Worm (Caenorhabditis elegans) whole organism, midembryonic: ENCODE measurements around the gene srb-3.

ENCODE experiments used
- cog-1 ChIP-seq: sonication (generic microtip); optimal IDR thresholded peaks from 2 replicates; lab custom pipeline; 2016; ENCODE audit warnings: missing genetic modification characterization, missing compliant biosample characterization
- flt-1 ChIP-seq: fragments of 200-800 bp; sonication (Bioruptor generic); IDR thresholded peaks from 2 replicates; pipeline ENCODE4 v1.3.6; 2022; ENCODE audit warnings: missing genetic modification characterization, missing compliant biosample characterization
- klf-2 ChIP-seq: fragments of 200-800 bp; sonication (Bioruptor generic); conservative IDR thresholded peaks from 2 replicates; pipeline ENCODE4 v1.3.6; 2022; ENCODE audit warnings: missing genetic modification reagents, missing genetic modification characterization, missing compliant biosample characterization
- tab-1 ChIP-seq: fragments of 200-800 bp; sonication (Bioruptor generic); IDR thresholded peaks from 2 replicates; pipeline ENCODE4 v1.3.6; 2022; ENCODE audit warnings: missing genetic modification characterization, missing compliant biosample characterization
- ztf-29 ChIP-seq: fragments of 200-800 bp; sonication (Bioruptor generic); IDR thresholded peaks from 2 replicates; pipeline ENCODE4 v1.3.6; 2022; ENCODE audit warnings: missing genetic modification reagents, missing genetic modification characterization, missing compliant biosample characterization

- no peak for TF ChIP-seq ztf-29 (GFP tag; lab: Robert Waterston, UW)
- TF ChIP-seq flt-1 (GFP tag; lab: Robert Waterston, UW), result no peak
- no peak for TF ChIP-seq cog-1 (tag; lab: Kevin White, UChicago)
- TF ChIP-seq tab-1 (GFP tag; lab: Robert Waterston, UW), result no peak
- TF ChIP-seq klf-2 (GFP tag; lab: Robert Waterston, UW), result no peak
Observed at ce11 chrII:5174370-5174769, 7.7 kb upstream of the srb-3 start, which contains the start of gene C27D6.3.
